Worm (Caenorhabditis elegans) whole organism, young adult: ENCODE data around the gene pbo-6.

Source experiments
- Y53F4B.3 ChIP-seq: fragments of 200-800 bp; sonication (Bioruptor generic); IDR thresholded peaks from 2 replicates; pipeline ENCODE4 v1.3.6; 2022; ENCODE audit warnings: missing genetic modification reagents, missing genetic modification characterization, missing compliant biosample characterization
- ama-1 ChIP-seq, 3 experiments: fragments of 150-350 bp in 1 of 3; sonication (generic microtip) in 2 of 3; optimal IDR thresholded peaks; 2 replicates each; lab custom pipeline; 2014 to 2018; ENCODE audit warnings: missing biosample characterization in 2 of 3, missing genetic modification characterization in 2 of 3, missing genetic modification reagents in 2 of 3
- ets-4 ChIP-seq: fragments of 200-800 bp; sonication (Bioruptor generic); optimal IDR thresholded peaks from 2 replicates; lab custom pipeline; 2018; ENCODE audit warnings: mild to moderate bottlenecking, missing genetic modification characterization, missing compliant biosample characterization

DNA sequence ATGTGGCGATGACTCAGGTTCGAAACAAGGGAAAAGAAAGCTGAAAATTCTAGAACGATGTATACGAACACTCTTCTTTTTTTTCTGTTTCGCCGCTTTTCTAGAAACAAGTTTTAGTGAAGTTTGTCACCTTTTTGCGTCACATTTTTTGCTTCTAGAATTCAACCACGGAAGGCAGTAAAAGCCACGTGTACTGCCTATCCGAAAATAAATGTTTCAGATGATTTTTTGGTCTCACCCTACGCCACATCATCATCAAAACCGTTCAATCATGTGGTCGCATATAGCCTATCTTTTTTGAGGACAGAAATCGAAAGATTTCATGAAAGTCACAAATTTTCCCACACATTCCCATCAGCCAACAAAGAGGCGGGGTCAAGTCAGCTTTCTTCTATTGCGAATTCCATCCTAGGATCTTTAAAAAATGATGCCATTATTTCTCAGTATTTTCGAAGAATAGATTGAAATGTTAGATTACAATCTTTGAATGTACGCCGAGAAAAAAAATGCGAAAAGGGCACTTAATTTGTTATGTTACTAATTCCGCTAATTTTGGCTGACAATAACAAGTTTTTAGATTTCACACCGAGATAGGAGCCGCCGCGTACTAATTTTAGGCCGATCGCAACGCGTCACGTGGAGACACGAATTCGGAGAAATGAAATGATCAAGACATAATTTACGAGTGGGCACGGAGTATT, 4.8 kb upstream of the pbo-6 start:
- TF ChIP-seq ama-1 (optimal IDR thresholded peaks at IDR 0.05; lab: Kevin White, UChicago), result no peak
- no peak for TF ChIP-seq ama-1 (GFP tag; optimal IDR thresholded peaks at IDR 0.05; lab: Kevin White, UChicago)
- TF ChIP-seq ets-4 (GFP tag; lab: Kevin White, UChicago), result no peak
- no peak for TF ChIP-seq Y53F4B.3
